Worm (Caenorhabditis elegans): ENCODE measurements around the gene alh-3.

alh-3 gene

DNA sequence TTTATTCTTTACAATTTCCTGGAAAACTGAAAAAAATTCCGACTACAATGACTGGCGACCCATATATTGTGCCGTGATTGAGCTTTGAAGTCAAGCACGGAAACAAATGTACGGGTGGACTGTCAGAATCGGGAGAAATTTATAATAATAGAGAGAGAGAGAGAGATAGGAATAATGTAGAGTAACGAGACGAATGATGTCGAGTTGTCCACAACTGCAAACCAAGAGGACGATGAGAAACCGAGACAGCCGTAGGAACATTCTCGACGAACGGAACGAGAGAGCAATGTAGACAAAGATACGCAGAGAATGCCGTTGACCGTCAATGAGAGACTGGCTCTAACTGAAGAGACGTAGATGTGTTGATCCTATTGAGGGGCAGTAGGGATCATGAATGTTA is 5.2 kb downstream of the alh-3 start (continued):
- TF ChIP-seq rec-8 (tag; optimal IDR thresholded peaks at IDR 0.05), result no peak
- TF ChIP-seq sea-2 (GFP tag; IDR thresholded peaks at IDR 0.05), result no peak
- TF ChIP-seq gei-17 (GFP tag; optimal IDR thresholded peaks at IDR 0.05), result no peak
- TF ChIP-seq die-1 (tag; optimal IDR thresholded peaks at IDR 0.05), result no peak
- TF ChIP-seq tlf-1 (GFP tag; optimal IDR thresholded peaks at IDR 0.05), result peak; percentile 42
- no peak for TF ChIP-seq B0019.2 (GFP tag; conservative IDR thresholded peaks at IDR 0.05)
- peak; percentile 67 for TF ChIP-seq madf-10 (tag; optimal IDR thresholded peaks at IDR 0.05)
- peak; percentile 45 for TF ChIP-seq ama-1 (optimal IDR thresholded peaks at IDR 0.05)
- TF ChIP-seq ama-1 (GFP tag; optimal IDR thresholded peaks at IDR 0.05), result no peak
- no peak for TF ChIP-seq cebp-2 (GFP tag; IDR thresholded peaks at IDR 0.05)
- no peak for TF ChIP-seq somi-1 (GFP tag; optimal IDR thresholded peaks at IDR 0.05)
- peak in 1 of 3 experiments; percentile 29 for TF ChIP-seq lin-35 (GFP tag; optimal IDR thresholded peaks at IDR 0.05)
- TF ChIP-seq dpff-1 (tag; optimal IDR thresholded peaks at IDR 0.05), result no peak
- TF ChIP-seq egrh-3 (GFP tag; IDR thresholded peaks at IDR 0.05), result no peak
- no peak for TF ChIP-seq cebp-1 (GFP tag; IDR thresholded peaks at IDR 0.05)
- TF ChIP-seq cebp-1 (tag; optimal IDR thresholded peaks at IDR 0.05), result peak; percentile 47
- TF ChIP-seq lsy-27 (tag; optimal IDR thresholded peaks at IDR 0.05; ENCODE audit: borderline replicate concordance, insufficient read depth), result no peak
- no peak for TF ChIP-seq athp-1 (tag; optimal IDR thresholded peaks at IDR 0.05)
- no peak for TF ChIP-seq D2030.7 (GFP tag; IDR thresholded peaks at IDR 0.05)
- peak; percentile 81 for TF ChIP-seq ztf-22 (GFP tag; optimal IDR thresholded peaks at IDR 0.05)
- peak; percentile 68 for TF ChIP-seq K12H6.12 (tag; optimal IDR thresholded peaks at IDR 0.05)
- no peak for TF ChIP-seq fkh-3 (tag; optimal IDR thresholded peaks at IDR 0.05)
- no peak for TF ChIP-seq F57A8.1 (GFP tag; optimal IDR thresholded peaks at IDR 0.05)
- TF ChIP-seq ekl-4 (GFP tag; IDR thresholded peaks at IDR 0.05), result no peak
- TF ChIP-seq ztf-3 (GFP tag; optimal IDR thresholded peaks at IDR 0.05), result no peak
- TF ChIP-seq F49E8.2 (tag; optimal IDR thresholded peaks at IDR 0.05; ENCODE audit: insufficient read depth), result no peak
- TF ChIP-seq nhr-120 (GFP tag; IDR thresholded peaks at IDR 0.05), result no peak
- no peak for TF ChIP-seq bed-2 (GFP tag; IDR thresholded peaks at IDR 0.05)
- 0 out of 2 replicates have a peak, but pooled peaks have one; percentile 28 for TF ChIP-seq Y56A3A.18 (GFP tag; IDR thresholded peaks at IDR 0.05)
- peak; percentile 65 for TF ChIP-seq lin-40 (tag; optimal IDR thresholded peaks at IDR 0.05)
- TF ChIP-seq egl-44 (GFP tag; IDR thresholded peaks at IDR 0.05), result no peak
- TF ChIP-seq T26A5.8 (tag; optimal IDR thresholded peaks at IDR 0.05), result no peak
- TF ChIP-seq ceh-40 (GFP tag; IDR thresholded peaks at IDR 0.05), result no peak
- TF ChIP-seq xnd-1 (tag; optimal IDR thresholded peaks at IDR 0.05), result no peak
- no peak for TF ChIP-seq mxl-1 (tag; optimal IDR thresholded peaks at IDR 0.05)
- TF ChIP-seq lag-1 (GFP tag; IDR thresholded peaks at IDR 0.05), result no peak
- peak; percentile 30 for TF ChIP-seq unc-62 (GFP tag; optimal IDR thresholded peaks at IDR 0.05)
- peak; percentile 96 to 98 for TF ChIP-seq let-607 (tag; optimal IDR thresholded peaks at IDR 0.05)
- TF ChIP-seq ceh-91 (GFP tag; IDR thresholded peaks at IDR 0.05), result no peak
- TF ChIP-seq C06A6.2 (GFP tag; conservative IDR thresholded peaks at IDR 0.05), result no peak
- TF ChIP-seq B0336.3 (GFP tag; IDR thresholded peaks at IDR 0.05), result 0 out of 2 replicates have a peak, but pooled peaks have one; percentile 30
- TF ChIP-seq ZK185.1 (tag; optimal IDR thresholded peaks at IDR 0.05; ENCODE audit: poor library complexity, severe bottlenecking), result peak; percentile 31
- 0 out of 2 replicates have a peak, but pooled peaks have one; percentile 21 for TF ChIP-seq Y53G8AR.9 (GFP tag; conservative IDR thresholded peaks at IDR 0.05)
- TF ChIP-seq ceh-58 (GFP tag; IDR thresholded peaks at IDR 0.05), result no peak
- no peak for TF ChIP-seq Y79H2A.3 (GFP tag; conservative IDR thresholded peaks at IDR 0.05)
- no peak for TF ChIP-seq pbrm-1 (GFP tag; IDR thresholded peaks at IDR 0.05)
- peak; percentile 31 for TF ChIP-seq lin-54 (GFP tag; optimal IDR thresholded peaks at IDR 0.05)
- TF ChIP-seq K11D2.4 (GFP tag; IDR thresholded peaks at IDR 0.05), result no peak
- no peak for TF ChIP-seq pha-4 (tag; optimal IDR thresholded peaks at IDR 0.05)
- TF ChIP-seq lir-1 (GFP tag; conservative IDR thresholded peaks at IDR 0.05), result no peak

Data from whole organism, young adult.